Worm (Caenorhabditis elegans) whole organism, L1 larva: Measurements from ENCODE around the gene ZK1236.9.

Experiments used
- C34B4.2 ChIP-seq: sonication (generic microtip); optimal IDR thresholded peaks from 2 replicates; lab custom pipeline; 2017; ENCODE audit warnings: mild to moderate bottlenecking, missing genetic modification characterization, missing compliant biosample characterization
- F16B12.6 ChIP-seq: fragments of 150-350 bp; optimal IDR thresholded peaks from 2 replicates; lab custom pipeline; 2014; ENCODE audit warnings: missing biosample characterization, missing genetic modification characterization
- aha-1 ChIP-seq: fragments of 150-350 bp; optimal IDR thresholded peaks from 2 replicates; lab custom pipeline; 2014; ENCODE audit warnings: missing biosample characterization, missing genetic modification characterization
- alr-1 ChIP-seq: fragments of 200-800 bp; sonication (Bioruptor generic); optimal IDR thresholded peaks from 2 replicates; lab custom pipeline; 2018; ENCODE audit warnings: borderline replicate concordance, mild to moderate bottlenecking, missing genetic modification characterization, missing compliant biosample characterization
- aly-2 ChIP-seq: fragments of 150-350 bp; optimal IDR thresholded peaks from 2 replicates; lab custom pipeline; 2014; ENCODE audit warnings: missing biosample characterization, missing genetic modification characterization
- ama-1 ChIP-seq: fragments of 150-350 bp; optimal IDR thresholded peaks from 2 replicates; lab custom pipeline; 2014
- blmp-1 ChIP-seq: fragments of 150-350 bp; optimal IDR thresholded peaks from 2 replicates; lab custom pipeline; 2014; ENCODE audit warnings: missing biosample characterization, missing genetic modification characterization
- ceh-63 ChIP-seq: fragments of 200-800 bp; sonication (Bioruptor generic); optimal IDR thresholded peaks from 2 replicates; lab custom pipeline; 2018; ENCODE audit warnings: mild to moderate bottlenecking, missing genetic modification characterization, missing compliant biosample characterization
- ceh-90 ChIP-seq: sonication (generic microtip); optimal IDR thresholded peaks from 2 replicates; lab custom pipeline; 2016; ENCODE audit warnings: missing genetic modification characterization, missing compliant biosample characterization
- ces-1 ChIP-seq: fragments of 150-350 bp; optimal IDR thresholded peaks from 2 replicates; lab custom pipeline; 2014; ENCODE audit warnings: missing biosample characterization, missing genetic modification reagents, missing genetic modification characterization
- dpl-1 ChIP-seq, 3 experiments: fragments of 150-350 bp in 2 of 3; sonication (generic microtip) in 1 of 3; optimal IDR thresholded peaks; 2 replicates each; lab custom pipeline; 2014 to 2017; ENCODE audit warnings: missing biosample characterization in 3 of 3, missing genetic modification characterization in 3 of 3, missing genetic modification reagents in 3 of 3
- dsc-1 ChIP-seq: sonication (generic microtip); optimal IDR thresholded peaks from 2 replicates; lab custom pipeline; 2016; ENCODE audit warnings: mild to moderate bottlenecking, missing genetic modification characterization, missing compliant biosample characterization
- efl-1 ChIP-seq, 4 experiments: fragments of 150-350 bp; optimal IDR thresholded peaks in 3 of 4; peaks in 1 of 4; 1 replicate in 1 of 4; 2 replicates in 3 of 4; lab custom pipeline; 2014; ENCODE audit warnings: missing biosample characterization in 2 of 4, missing genetic modification characterization in 2 of 4, missing genetic modification reagents in 2 of 4
- egl-27 ChIP-seq, 2 experiments: fragments of 150-350 bp in 1 of 2; sonication (generic microtip); optimal IDR thresholded peaks; 3 replicates each; lab custom pipeline; 2017 to 2018; ENCODE audit warnings: missing biosample characterization in 2 of 2, missing genetic modification characterization in 2 of 2, missing genetic modification reagents in 2 of 2
- elt-2 ChIP-seq: sonication (generic microtip); optimal IDR thresholded peaks from 2 replicates; lab custom pipeline; 2016; ENCODE audit warnings: missing genetic modification characterization, mild to moderate bottlenecking, inconsistent platforms, missing compliant biosample characterization, missing genetic modification reagents
- fkh-4 ChIP-seq: sonication (generic microtip); optimal IDR thresholded peaks from 2 replicates; lab custom pipeline; 2016; ENCODE audit warnings: missing compliant biosample characterization, missing genetic modification characterization, borderline replicate concordance
- fkh-8 ChIP-seq: sonication (generic microtip); optimal IDR thresholded peaks from 2 replicates; lab custom pipeline; 2016; ENCODE audit warnings: mild to moderate bottlenecking, missing genetic modification characterization, missing compliant biosample characterization
- fos-1 ChIP-seq: fragments of 150-350 bp; optimal IDR thresholded peaks from 2 replicates; lab custom pipeline; 2014; ENCODE audit warnings: missing biosample characterization, missing genetic modification characterization
- grh-1 ChIP-seq: fragments of 200-800 bp; sonication (Bioruptor generic); IDR thresholded peaks from 2 replicates; pipeline ENCODE4 v1.3.6; 2022; ENCODE audit warnings: missing genetic modification reagents, missing genetic modification characterization, missing compliant biosample characterization
- hpl-2 ChIP-seq: fragments of 150-350 bp; optimal IDR thresholded peaks from 2 replicates; lab custom pipeline; 2014; ENCODE audit warnings: missing biosample characterization, missing genetic modification reagents, missing genetic modification characterization
- isw-1 ChIP-seq: fragments of 200-800 bp; sonication (Bioruptor generic); IDR thresholded peaks from 2 replicates; pipeline ENCODE4 v1.3.6; 2022; ENCODE audit warnings: missing genetic modification characterization, missing compliant biosample characterization
- jun-1 ChIP-seq: fragments of 150-350 bp; optimal IDR thresholded peaks from 2 replicates; lab custom pipeline; 2014; ENCODE audit warnings: missing biosample characterization, missing genetic modification reagents, missing genetic modification characterization
- lin-13 ChIP-seq: fragments of 150-350 bp; optimal IDR thresholded peaks from 2 replicates; lab custom pipeline; 2014; ENCODE audit warnings: missing biosample characterization, missing genetic modification reagents, missing genetic modification characterization
- lin-14 ChIP-seq: fragments of 200-800 bp; sonication (Bioruptor generic); optimal IDR thresholded peaks from 2 replicates; lab custom pipeline; 2018; ENCODE audit warnings: mild to moderate bottlenecking, missing genetic modification characterization, moderate library complexity, missing compliant biosample characterization
- lin-35 ChIP-seq, 2 experiments: fragments of 150-350 bp; optimal IDR thresholded peaks; 2 replicates each; lab custom pipeline; 2014; ENCODE audit warnings: missing biosample characterization in 2 of 2, missing genetic modification characterization in 2 of 2, missing genetic modification reagents in 2 of 2
- lir-3 ChIP-seq: sonication (generic microtip); optimal IDR thresholded peaks from 2 replicates; lab custom pipeline; 2016; ENCODE audit warnings: mild to moderate bottlenecking, missing genetic modification characterization, moderate library complexity, missing compliant biosample characterization; ENCODE audit not compliant: poor library complexity
- lsy-2 ChIP-seq, 2 experiments: fragments of 150-350 bp; optimal IDR thresholded peaks; 2 replicates each; lab custom pipeline; 2014; ENCODE audit warnings: missing biosample characterization in 2 of 2, missing genetic modification characterization in 2 of 2
- mab-9 ChIP-seq: fragments of 200-800 bp; sonication (Bioruptor generic); IDR thresholded peaks from 2 replicates; pipeline ENCODE4 v1.3.6; 2022; ENCODE audit warnings: missing genetic modification reagents, missing genetic modification characterization, missing compliant biosample characterization
- mdl-1 ChIP-seq, 2 experiments: fragments of 150-350 bp; optimal IDR thresholded peaks; 2 replicates each; lab custom pipeline; 2014 to 2017; ENCODE audit warnings: missing biosample characterization in 2 of 2, missing genetic modification characterization in 2 of 2, inconsistent platforms in 1 of 2
- mep-1 ChIP-seq: fragments of 150-350 bp; optimal IDR thresholded peaks from 2 replicates; lab custom pipeline; 2014; ENCODE audit warnings: missing biosample characterization, missing genetic modification characterization
- nhr-20 ChIP-seq: sonication (generic microtip); optimal IDR thresholded peaks from 2 replicates; lab custom pipeline; 2016; ENCODE audit warnings: mild to moderate bottlenecking, missing genetic modification characterization, missing compliant biosample characterization
- nhr-237 ChIP-seq: fragments of 150-350 bp; optimal IDR thresholded peaks from 2 replicates; lab custom pipeline; 2014; ENCODE audit warnings: missing biosample characterization, missing genetic modification characterization
- nhr-28 ChIP-seq: fragments of 150-350 bp; optimal IDR thresholded peaks from 2 replicates; lab custom pipeline; 2014; ENCODE audit warnings: missing biosample characterization, missing genetic modification characterization
- nhr-47 ChIP-seq: sonication (generic microtip); optimal IDR thresholded peaks from 2 replicates; lab custom pipeline; 2016; ENCODE audit warnings: mild to moderate bottlenecking, missing genetic modification characterization, moderate library complexity, missing compliant biosample characterization
- nhr-71 ChIP-seq: sonication (generic microtip); optimal IDR thresholded peaks from 2 replicates; lab custom pipeline; 2016; ENCODE audit warnings: mild to moderate bottlenecking, missing genetic modification characterization, moderate library complexity, missing compliant biosample characterization
- nhr-77 ChIP-seq: fragments of 150-350 bp; optimal IDR thresholded peaks from 2 replicates; lab custom pipeline; 2014; ENCODE audit warnings: missing biosample characterization, missing genetic modification characterization
- nhr-84 ChIP-seq: sonication (generic microtip); optimal IDR thresholded peaks from 2 replicates; lab custom pipeline; 2017; ENCODE audit warnings: missing biosample characterization, missing genetic modification characterization
- nhr-85 ChIP-seq: sonication (generic microtip); peaks from one replicate; lab custom pipeline; 2016; ENCODE audit warnings: missing genetic modification characterization, inconsistent platforms, missing compliant biosample characterization
- nhr-90 ChIP-seq: sonication (generic microtip); optimal IDR thresholded peaks from 2 replicates; lab custom pipeline; 2016; ENCODE audit warnings: mild to moderate bottlenecking, missing genetic modification characterization, missing compliant biosample characterization; ENCODE audit not compliant: poor library complexity
- pag-3 ChIP-seq: sonication (generic microtip); optimal IDR thresholded peaks from 2 replicates; lab custom pipeline; 2017; ENCODE audit warnings: missing genetic modification characterization, mild to moderate bottlenecking, missing compliant biosample characterization, antibody characterized with exemption, borderline replicate concordance; ENCODE audit not compliant: insufficient read depth
- pax-3 ChIP-seq: fragments of 200-800 bp; sonication (Bioruptor generic); optimal IDR thresholded peaks from 2 replicates; lab custom pipeline; 2018; ENCODE audit warnings: mild to moderate bottlenecking, missing genetic modification characterization, moderate library complexity, missing compliant biosample characterization
- skn-1 ChIP-seq: fragments of 150-350 bp; optimal IDR thresholded peaks from 2 replicates; lab custom pipeline; 2014; ENCODE audit warnings: missing biosample characterization, missing genetic modification characterization
- sox-4 ChIP-seq: sonication (generic microtip); optimal IDR thresholded peaks from 2 replicates; lab custom pipeline; 2016; ENCODE audit warnings: missing genetic modification characterization, missing compliant biosample characterization
- sptf-1 ChIP-seq: fragments of 150-350 bp; optimal IDR thresholded peaks from 2 replicates; lab custom pipeline; 2014; ENCODE audit warnings: missing biosample characterization, missing genetic modification characterization
- sup-37 ChIP-seq: fragments of 200-800 bp; sonication (Bioruptor generic); optimal IDR thresholded peaks from 2 replicates; lab custom pipeline; 2018; ENCODE audit warnings: mild to moderate bottlenecking, missing genetic modification characterization, missing compliant biosample characterization
- swsn-7 ChIP-seq: sonication (generic microtip); optimal IDR thresholded peaks from 2 replicates; lab custom pipeline; 2016; ENCODE audit warnings: missing genetic modification characterization, missing compliant biosample characterization
- tlp-1 ChIP-seq: fragments of 150-350 bp; optimal IDR thresholded peaks from 2 replicates; lab custom pipeline; 2014; ENCODE audit warnings: missing biosample characterization, missing genetic modification characterization
- vab-15 ChIP-seq: sonication (generic microtip); optimal IDR thresholded peaks from 2 replicates; lab custom pipeline; 2017; ENCODE audit warnings: missing genotype, mild to moderate bottlenecking, missing genetic modification characterization, missing compliant biosample characterization
- xbp-1 ChIP-seq: sonication (generic microtip); optimal IDR thresholded peaks from 2 replicates; lab custom pipeline; 2016; ENCODE audit warnings: missing genetic modification characterization, missing compliant biosample characterization
- zip-4 ChIP-seq: fragments of 200-800 bp; sonication (Bioruptor generic); optimal IDR thresholded peaks from 2 replicates; lab custom pipeline; 2018; ENCODE audit warnings: mild to moderate bottlenecking, missing genetic modification characterization, moderate library complexity, missing compliant biosample characterization
- ztf-11 ChIP-seq, 2 experiments: sonication (generic microtip); optimal IDR thresholded peaks; 2 replicates each; lab custom pipeline; 2016 to 2017; ENCODE audit warnings: missing genetic modification characterization in 2 of 2, missing biosample characterization in 1 of 2, missing compliant biosample characterization in 1 of 2
- ztf-4 ChIP-seq: fragments of 150-350 bp; optimal IDR thresholded peaks from 2 replicates; lab custom pipeline; 2014; ENCODE audit warnings: missing biosample characterization, missing genetic modification characterization

Gene ZK1236.9

DNA sequence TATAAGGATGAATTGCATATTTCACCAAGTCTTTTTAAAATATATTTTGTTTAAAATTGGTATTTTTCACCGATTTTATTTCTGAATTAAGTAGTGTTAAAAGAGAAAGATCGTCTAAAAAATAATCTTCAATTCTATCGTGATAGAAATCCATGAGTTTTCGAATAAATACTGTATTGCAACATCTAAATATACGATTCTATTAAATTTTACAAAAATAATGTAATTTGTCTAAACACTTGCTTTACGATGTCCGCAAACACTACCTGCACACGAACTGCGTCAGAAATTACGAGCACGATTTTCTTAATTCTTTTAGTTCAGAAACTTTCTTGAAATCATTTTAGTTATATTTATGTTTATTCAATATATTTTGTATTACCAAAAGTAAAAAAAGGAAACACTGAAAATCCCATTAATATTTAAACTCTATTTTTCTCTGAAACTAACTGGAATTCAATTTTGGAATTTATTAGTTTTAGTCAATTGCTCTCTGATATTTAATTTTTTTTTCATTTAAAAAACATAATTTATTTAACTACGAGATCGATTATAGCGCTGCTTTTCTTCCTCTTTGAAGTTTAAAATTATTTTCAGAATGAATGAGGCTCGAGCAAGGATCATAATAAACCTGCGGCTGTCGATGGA is 14.3 kb upstream of the ZK1236.9 start, which contains the start of gene mrpl-32:
Gene mrpl-32 (plus strand): TSS at position 598 of the 648 bp plus-strand sequence.
- TF ChIP-seq nhr-28 (tag; lab: Kevin White, UChicago): no peak
- TF ChIP-seq ztf-4: no peak
- TF ChIP-seq ceh-90 (tag; lab: Kevin White, UChicago): no peak
- TF ChIP-seq dsc-1 (tag; lab: Kevin White, UChicago): no peak
- peak in 1 of 3 experiments; percentile 10 for TF ChIP-seq dpl-1 (GFP tag; optimal IDR thresholded peaks at IDR 0.05; lab: Kevin White, UChicago)
- no peak for TF ChIP-seq ceh-63
- TF ChIP-seq nhr-77: no peak
- no peak for TF ChIP-seq mab-9 (GFP tag; lab: Robert Waterston, UW)
- TF ChIP-seq lin-14: no peak
- no peak for TF ChIP-seq alr-1
- TF ChIP-seq egl-27 (tag; optimal IDR thresholded peaks at IDR 0.05; lab: Kevin White, UChicago): no peak
- TF ChIP-seq tlp-1 (tag; lab: Kevin White, UChicago): no peak
- TF ChIP-seq grh-1 (GFP tag; lab: Robert Waterston, UW): no peak
- peak; percentile 29 for TF ChIP-seq nhr-71 (tag; lab: Kevin White, UChicago)
- TF ChIP-seq fkh-4 (tag; lab: Kevin White, UChicago): no peak
- no peak for TF ChIP-seq elt-2 (tag; lab: Kevin White, UChicago)
- no peak for TF ChIP-seq blmp-1 (tag; lab: Kevin White, UChicago)
- no peak for TF ChIP-seq fkh-8 (tag; lab: Kevin White, UChicago)
- peak; percentile 45 for TF ChIP-seq F16B12.6 (tag; lab: Kevin White, UChicago)
- TF ChIP-seq nhr-237 (tag; lab: Kevin White, UChicago): no peak
- no peak for TF ChIP-seq swsn-7 (tag; lab: Kevin White, UChicago)
- TF ChIP-seq nhr-85 (tag; lab: Kevin White, UChicago): no peak
- TF ChIP-seq lir-3 (tag; lab: Kevin White, UChicago): no peak
- no peak for TF ChIP-seq mdl-1 (tag; optimal IDR thresholded peaks at IDR 0.05; lab: Kevin White, UChicago)
- no peak for TF ChIP-seq skn-1
- peak; percentile 33 for TF ChIP-seq nhr-47
- TF ChIP-seq ztf-11 (tag; optimal IDR thresholded peaks at IDR 0.05; lab: Kevin White, UChicago): no peak
- TF ChIP-seq ces-1 (GFP tag; lab: Kevin White, UChicago): no peak
- TF ChIP-seq sup-37 (GFP tag; lab: Kevin White, UChicago): no peak
- no peak for TF ChIP-seq isw-1 (GFP tag; lab: Robert Waterston, UW)
- peak; percentile 73 for TF ChIP-seq aly-2 (tag; lab: Kevin White, UChicago)
- peak; percentile 34 to 51 for TF ChIP-seq lsy-2 (tag; optimal IDR thresholded peaks at IDR 0.05; lab: Kevin White, UChicago)
- peak; percentile 25 for TF ChIP-seq nhr-90 (tag; lab: Kevin White, UChicago)
- no peak for TF ChIP-seq lin-13 (GFP tag; lab: Kevin White, UChicago)
- TF ChIP-seq zip-4 (GFP tag; lab: Kevin White, UChicago): no peak
- no peak for TF ChIP-seq sptf-1
- TF ChIP-seq pax-3 (tag; lab: Kevin White, UChicago): no peak
- TF ChIP-seq efl-1 (optimal IDR thresholded peaks at IDR 0.05; lab: Kevin White, UChicago): no peak
- peak; percentile 8 to 78 for TF ChIP-seq efl-1 (GFP tag; optimal IDR thresholded peaks at IDR 0.05 in 1 of 2; lab: Kevin White, UChicago)
- peak; percentile 10 for TF ChIP-seq mep-1 (tag; lab: Kevin White, UChicago)
- TF ChIP-seq C34B4.2 (tag; lab: Kevin White, UChicago): no peak
- no peak for TF ChIP-seq xbp-1 (tag; lab: Kevin White, UChicago)
- no peak for TF ChIP-seq vab-15
- TF ChIP-seq lin-35 (GFP tag; optimal IDR thresholded peaks at IDR 0.05; lab: Kevin White, UChicago): peak in 1 of 2 experiments; percentile 17
- TF ChIP-seq ama-1: peak; percentile 82
- TF ChIP-seq pag-3 (tag; lab: Kevin White, UChicago): no peak
- TF ChIP-seq nhr-84 (tag; lab: Kevin White, UChicago): no peak
- no peak for TF ChIP-seq nhr-20 (tag; lab: Kevin White, UChicago)
- TF ChIP-seq aha-1 (tag; lab: Kevin White, UChicago): no peak
- no peak for TF ChIP-seq fos-1 (tag; lab: Kevin White, UChicago)
- TF ChIP-seq sox-4: no peak
- no peak for TF ChIP-seq jun-1
- TF ChIP-seq hpl-2: no peak
